Fruit fly (Drosophila melanogaster) Kc167 (cell line): ENCODE data around the gene CG5021.

ENCODE experiments used
- Myc ChIP-seq: fragments of >200 bp; optimal IDR thresholded peaks from 2 replicates; lab custom pipeline; 2017; ENCODE audit warnings: missing external identifiers
- Sin3A ChIP-seq: fragments of >200 bp; optimal IDR thresholded peaks from 2 replicates; lab custom pipeline; 2018; ENCODE audit warnings: missing external identifiers
- insv ChIP-seq: fragments of >200 bp; optimal IDR thresholded peaks from 3 replicates; lab custom pipeline; 2018; ENCODE audit warnings: missing external identifiers
- psq ChIP-seq: fragments of >200 bp; optimal IDR thresholded peaks from 2 replicates; lab custom pipeline; 2017; ENCODE audit warnings: missing external identifiers
- ttk ChIP-seq: sonication (Bioruptor generic); optimal IDR thresholded peaks from 2 replicates; lab custom pipeline; 2017; ENCODE audit warnings: missing external identifiers

dm6 chr3L:9004788-9005246, 38.2 kb downstream of the CG5021 start, which contains the start of gene Doc3:
- TF ChIP-seq Sin3A (lab: Kevin White, UChicago) (no peak), insv (lab: Kevin White, UChicago) (no peak), Myc (lab: Kevin White, UChicago) (no peak), psq (lab: Kevin White, UChicago) (no peak), ttk (lab: Kevin White, UChicago) (no peak)
